Fruit fly (Drosophila melanogaster): Measurements from ENCODE around the gene inaF-C.

dm6 chrX:11689669-11690068 is 41.9 kb downstream of the inaF-C start:
- TF ChIP-seq CG7045 (GFP tag; optimal IDR thresholded peaks at IDR 0.05) (no peak), CG14711 (tag; optimal IDR thresholded peaks at IDR 0.05) (no peak), Hr96 (GFP tag; optimal IDR thresholded peaks at IDR 0.05) (no peak), CG11617 (GFP tag; optimal IDR thresholded peaks at IDR 0.05) (no peak), Crg-1 (GFP tag; optimal IDR thresholded peaks at IDR 0.05) (no peak), Mnt (GFP tag; optimal IDR thresholded peaks at IDR 0.05) (no peak), ovo (GFP tag; optimal IDR thresholded peaks at IDR 0.05) (no peak), toe (GFP tag; optimal IDR thresholded peaks at IDR 0.05) (no peak)
